Fruit fly (Drosophila melanogaster): ENCODE data around the gene Pyroxd1.
A peak's percentile ranks its signal among the peaks of the same experiment; 100 is the strongest.

Gene Pyroxd1

DNA sequence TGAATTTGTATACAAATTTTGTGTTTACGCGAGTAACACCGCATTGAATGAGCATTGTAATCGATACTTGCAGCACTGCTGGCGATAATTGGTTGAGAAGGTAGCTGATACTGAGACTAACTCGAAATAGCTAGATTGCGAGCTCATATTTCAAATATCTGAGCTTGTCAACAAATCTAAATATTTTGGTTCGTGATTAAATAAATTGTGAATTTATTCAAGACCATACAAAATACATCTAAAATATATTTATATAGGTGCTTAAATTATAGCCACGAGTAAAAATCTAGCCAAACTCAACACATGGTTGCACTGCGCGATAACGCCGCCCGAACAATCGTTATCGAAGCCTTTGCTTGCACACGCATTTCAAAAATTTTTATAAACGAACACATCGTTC is 2.6 kb downstream of the Pyroxd1 start, which contains the start of the genes Taf13 and nesd (continued):
- TF ChIP-seq knrl (GFP tag; IDR thresholded peaks at IDR 0.05; ENCODE audit: partially characterized antibody), result peak; percentile 75
- TF ChIP-seq CG2202 (tag; optimal IDR thresholded peaks at IDR 0.05), result no peak
- TF ChIP-seq CG13287 (GFP tag; IDR thresholded peaks at IDR 0.05; ENCODE audit: partially characterized antibody), result peak; percentile 82
- no peak for TF ChIP-seq NK7.1 (GFP tag; optimal IDR thresholded peaks at IDR 0.05)
- no peak for TF ChIP-seq CG10654 (GFP tag; optimal IDR thresholded peaks at IDR 0.05)
- TF ChIP-seq Xbp1 (GFP tag; optimal IDR thresholded peaks at IDR 0.05), result peak; percentile 39
- no peak for TF ChIP-seq ATbp (GFP tag; optimal IDR thresholded peaks at IDR 0.05)
- peak; percentile 55 for TF ChIP-seq gem (tag; optimal IDR thresholded peaks at IDR 0.05)
- no peak for TF ChIP-seq Poxn (GFP tag; IDR thresholded peaks at IDR 0.05)
- no peak for TF ChIP-seq Hr78 (GFP tag; optimal IDR thresholded peaks at IDR 0.05)
- peak; percentile 36 for TF ChIP-seq dm (GFP tag; optimal IDR thresholded peaks at IDR 0.05)
- no peak; the same call in 2 of the 3 replicates for TF ChIP-seq Dbx (GFP tag; IDR thresholded peaks at IDR 0.05)
- TF ChIP-seq emc (GFP tag; optimal IDR thresholded peaks at IDR 0.05), result no peak
- TF ChIP-seq CG10366 (GFP tag; IDR thresholded peaks at IDR 0.05), result no peak
- peak; percentile 10 for TF ChIP-seq ems (GFP tag; optimal IDR thresholded peaks at IDR 0.05)
- peak; percentile 51 for TF ChIP-seq PHDP (tag; optimal IDR thresholded peaks at IDR 0.05)
- no peak for TF ChIP-seq en (GFP tag; optimal IDR thresholded peaks at IDR 0.05)
- TF ChIP-seq CG11093 (GFP tag; IDR thresholded peaks at IDR 0.05), result no peak
- no peak for TF ChIP-seq dan (GFP tag; IDR thresholded peaks at IDR 0.05)
- TF ChIP-seq eyg (GFP tag; optimal IDR thresholded peaks at IDR 0.05), result no peak
- no peak for TF ChIP-seq zf30C (GFP tag; optimal IDR thresholded peaks at IDR 0.05)
- TF ChIP-seq seq (GFP tag; IDR thresholded peaks at IDR 0.05), result no peak
- TF ChIP-seq CG33213 (GFP tag; optimal IDR thresholded peaks at IDR 0.05), result peak; percentile 18
- TF ChIP-seq gcm (GFP tag; optimal IDR thresholded peaks at IDR 0.05), result no peak
- TF ChIP-seq ci (GFP tag; IDR thresholded peaks at IDR 0.05), result no peak
- no peak for TF ChIP-seq Awh (GFP tag; IDR thresholded peaks at IDR 0.05)
- no peak for TF ChIP-seq slp2 (GFP tag; optimal IDR thresholded peaks at IDR 0.05)
- TF ChIP-seq D (optimal IDR thresholded peaks at IDR 0.05), result no peak
- no peak for TF ChIP-seq D (GFP tag; optimal IDR thresholded peaks at IDR 0.05)
- TF ChIP-seq Ravus (GFP tag; IDR thresholded peaks at IDR 0.05), result no peak
- no peak for TF ChIP-seq CG6765 (GFP tag; optimal IDR thresholded peaks at IDR 0.05)
- no peak for TF ChIP-seq vfl (GFP tag; optimal IDR thresholded peaks at IDR 0.05)
- TF ChIP-seq da (GFP tag; optimal IDR thresholded peaks at IDR 0.05), result no peak
- TF ChIP-seq gcm2 (GFP tag; optimal IDR thresholded peaks at IDR 0.05), result no peak
- no peak for TF ChIP-seq CG6654 (GFP tag; optimal IDR thresholded peaks at IDR 0.05)
- no peak for TF ChIP-seq salm (tag; optimal IDR thresholded peaks at IDR 0.05)
- TF ChIP-seq Abd-B (GFP tag; optimal IDR thresholded peaks at IDR 0.05), result peak; percentile 41
- TF ChIP-seq ham (GFP tag; IDR thresholded peaks at IDR 0.05), result no peak
- TF ChIP-seq lbe (GFP tag; optimal IDR thresholded peaks at IDR 0.05), result peak; percentile 27
- TF ChIP-seq pb (GFP tag; optimal IDR thresholded peaks at IDR 0.05), result no peak
- no peak for TF ChIP-seq shn (GFP tag; optimal IDR thresholded peaks at IDR 0.05)
- TF ChIP-seq Mad (GFP tag; optimal IDR thresholded peaks at IDR 0.05), result peak; percentile 1
- TF ChIP-seq Eip74EF (GFP tag; optimal IDR thresholded peaks at IDR 0.05), result no peak
- TF ChIP-seq cg (GFP tag; optimal IDR thresholded peaks at IDR 0.05), result no peak
- TF ChIP-seq Stat92E (GFP tag; optimal IDR thresholded peaks at IDR 0.05), result no peak
- TF ChIP-seq HLH4C (GFP tag; IDR thresholded peaks at IDR 0.05; ENCODE audit: partially characterized antibody), result peak; percentile 89
- no peak for TF ChIP-seq prd (optimal IDR thresholded peaks at IDR 0.05)
- no peak for TF ChIP-seq prd (GFP tag; IDR thresholded peaks at IDR 0.05)
- TF ChIP-seq ara (GFP tag; IDR thresholded peaks at IDR 0.05), result no peak
- peak; percentile 2 to 93 for TF ChIP-seq tll (GFP tag; optimal IDR thresholded peaks at IDR 0.05)
- TF ChIP-seq tx (GFP tag; optimal IDR thresholded peaks at IDR 0.05), result no peak
- TF ChIP-seq CG4730 (GFP tag; IDR thresholded peaks at IDR 0.05), result no peak
